Worm (Caenorhabditis elegans) whole organism, L4 larva: Measurements from ENCODE around the gene gem-1.

Experiments
- F26F4.8 ChIP-seq: fragments of 200-800 bp; sonication (Bioruptor generic); conservative IDR thresholded peaks from 2 replicates; pipeline ENCODE4 v1.3.6; 2022; ENCODE audit warnings: missing genetic modification characterization, missing compliant biosample characterization
- T20F7.1 ChIP-seq: fragments of 200-800 bp; sonication (Bioruptor generic); optimal IDR thresholded peaks from 2 replicates; lab custom pipeline; 2018; ENCODE audit warnings: mild to moderate bottlenecking, missing genetic modification characterization, missing compliant biosample characterization
- Y105C5A.15 ChIP-seq: fragments of 200-800 bp; sonication (Bioruptor generic); IDR thresholded peaks from 2 replicates; pipeline ENCODE4 v1.3.6; 2022; ENCODE audit warnings: missing genetic modification characterization, missing compliant biosample characterization
- Y48G9A.11 ChIP-seq: fragments of 200-800 bp; sonication (Bioruptor generic); IDR thresholded peaks from 2 replicates; pipeline ENCODE4 v1.3.6; 2022; ENCODE audit warnings: missing genetic modification reagents, missing genetic modification characterization, missing compliant biosample characterization
- Y5F2A.4 ChIP-seq: fragments of 200-800 bp; sonication (Bioruptor generic); optimal IDR thresholded peaks from 2 replicates; lab custom pipeline; 2018; ENCODE audit warnings: mild to moderate bottlenecking, missing genetic modification characterization, missing compliant biosample characterization
- Y75B8A.6 ChIP-seq: fragments of 200-800 bp; sonication (Bioruptor generic); IDR thresholded peaks from 2 replicates; pipeline ENCODE4 v1.3.6; 2022; ENCODE audit warnings: missing genetic modification reagents, missing genetic modification characterization, missing compliant biosample characterization
- ZK337.2 ChIP-seq: fragments of 200-800 bp; sonication (Bioruptor generic); IDR thresholded peaks from 2 replicates; pipeline ENCODE4 v1.3.6; 2022; ENCODE audit warnings: missing genetic modification reagents, missing genetic modification characterization, missing compliant biosample characterization
- ZK546.5 ChIP-seq, 2 experiments: sonication (generic microtip); optimal IDR thresholded peaks; 2 replicates each; lab custom pipeline; 2017; ENCODE audit warnings: missing biosample characterization in 2 of 2, missing genetic modification characterization in 2 of 2
- aly-2 ChIP-seq: sonication (generic microtip); optimal IDR thresholded peaks from 2 replicates; lab custom pipeline; 2018; ENCODE audit warnings: missing biosample characterization, missing genetic modification characterization
- arid-1 ChIP-seq: fragments of 200-800 bp; sonication (Bioruptor generic); conservative IDR thresholded peaks from 2 replicates; pipeline ENCODE4 v1.3.6; 2022; ENCODE audit warnings: missing genetic modification reagents, missing genetic modification characterization, missing compliant biosample characterization
- attf-4 ChIP-seq: sonication (generic microtip); optimal IDR thresholded peaks from 3 replicates; lab custom pipeline; 2017; ENCODE audit warnings: missing biosample characterization, missing genetic modification characterization
- ceh-20 ChIP-seq: fragments of 200-800 bp; sonication (Bioruptor generic); IDR thresholded peaks from 2 replicates; pipeline ENCODE4 v1.3.6; 2022; ENCODE audit warnings: missing genetic modification reagents, missing genetic modification characterization, missing compliant biosample characterization
- ceh-28 ChIP-seq: fragments of 150-350 bp; optimal IDR thresholded peaks from 2 replicates; lab custom pipeline; 2014; ENCODE audit warnings: missing biosample characterization, missing genetic modification reagents, missing genetic modification characterization
- ceh-32 ChIP-seq: sonication (generic microtip); optimal IDR thresholded peaks from 2 replicates; lab custom pipeline; 2016; ENCODE audit warnings: mild to moderate bottlenecking, missing genetic modification characterization, missing compliant biosample characterization; ENCODE audit not compliant: poor library complexity
- ceh-62 ChIP-seq: sonication (generic microtip); optimal IDR thresholded peaks from 2 replicates; lab custom pipeline; 2017; ENCODE audit warnings: missing biosample characterization, missing genetic modification characterization
- cey-2 ChIP-seq: sonication (generic microtip); optimal IDR thresholded peaks from 3 replicates; lab custom pipeline; 2017; ENCODE audit warnings: missing genetic modification characterization, mild to moderate bottlenecking, missing compliant biosample characterization, antibody characterized with exemption, borderline replicate concordance; ENCODE audit not compliant: insufficient read depth
- daf-19 ChIP-seq: fragments of 200-800 bp; sonication (Bioruptor generic); conservative IDR thresholded peaks from 2 replicates; pipeline ENCODE4 v1.3.6; 2022; ENCODE audit warnings: missing genetic modification characterization, missing compliant biosample characterization
- dpl-1 ChIP-seq: fragments of 150-350 bp; optimal IDR thresholded peaks from 2 replicates; lab custom pipeline; 2014; ENCODE audit warnings: missing biosample characterization, missing genetic modification reagents, missing genetic modification characterization
- duxl-1 ChIP-seq: sonication (generic microtip); optimal IDR thresholded peaks from 2 replicates; lab custom pipeline; 2016; ENCODE audit warnings: mild to moderate bottlenecking, missing genetic modification characterization, moderate library complexity, missing compliant biosample characterization; ENCODE audit not compliant: poor library complexity
- dve-1 ChIP-seq: sonication (generic microtip); optimal IDR thresholded peaks from 2 replicates; lab custom pipeline; 2017; ENCODE audit warnings: antibody characterized with exemption, mild to moderate bottlenecking, missing genetic modification characterization, missing compliant biosample characterization; ENCODE audit not compliant: insufficient read depth
- egl-43 ChIP-seq: fragments of 200-800 bp; sonication (Bioruptor generic); IDR thresholded peaks from 2 replicates; pipeline ENCODE4 v1.3.6; 2022; ENCODE audit warnings: missing genetic modification reagents, missing genetic modification characterization, missing compliant biosample characterization
- fkh-10 ChIP-seq: fragments of 150-350 bp; optimal IDR thresholded peaks from 2 replicates; lab custom pipeline; 2014; ENCODE audit warnings: missing biosample characterization, missing genetic modification reagents, missing genetic modification characterization
- fos-1 ChIP-seq: fragments of 150-350 bp; optimal IDR thresholded peaks from 2 replicates; lab custom pipeline; 2014; ENCODE audit warnings: missing biosample characterization, missing genetic modification characterization
- gei-8 ChIP-seq: fragments of 200-800 bp; sonication (Bioruptor generic); optimal IDR thresholded peaks from 2 replicates; lab custom pipeline; 2018; ENCODE audit warnings: mild to moderate bottlenecking, missing genetic modification characterization, missing compliant biosample characterization
- hif-1 ChIP-seq, 2 experiments: sonication (generic microtip); optimal IDR thresholded peaks; 2 replicates each; lab custom pipeline; 2016 to 2017; ENCODE audit warnings: missing compliant biosample characterization in 2 of 2, missing genetic modification characterization in 2 of 2, missing genetic modification reagents in 2 of 2, missing genotype in 2 of 2, mild to moderate bottlenecking in 1 of 2
- hlh-11 ChIP-seq: fragments of 200-800 bp; sonication (Bioruptor generic); optimal IDR thresholded peaks from 2 replicates; lab custom pipeline; 2018; ENCODE audit warnings: mild to moderate bottlenecking, missing genetic modification characterization, missing compliant biosample characterization
- hlh-30 ChIP-seq: sonication (generic microtip); optimal IDR thresholded peaks from 2 replicates; lab custom pipeline; 2017; ENCODE audit warnings: antibody characterized with exemption, mild to moderate bottlenecking, missing genetic modification characterization, missing compliant biosample characterization; ENCODE audit not compliant: insufficient read depth
- lin-15B ChIP-seq: fragments of 150-350 bp; sonication (generic microtip); optimal IDR thresholded peaks from 3 replicates; lab custom pipeline; 2014; ENCODE audit warnings: missing biosample characterization, missing genetic modification characterization
- lin-38 ChIP-seq: fragments of 200-800 bp; sonication (Bioruptor generic); IDR thresholded peaks from 2 replicates; pipeline ENCODE4 v1.3.6; 2022; ENCODE audit warnings: missing genetic modification reagents, missing genetic modification characterization, missing compliant biosample characterization
- lin-39 ChIP-seq: fragments of 150-350 bp; optimal IDR thresholded peaks from 2 replicates; lab custom pipeline; 2014; ENCODE audit warnings: missing biosample characterization, missing genetic modification reagents, missing genetic modification characterization
- madf-5 ChIP-seq, 2 experiments: fragments of 200-800 bp; sonication (Bioruptor generic); IDR thresholded peaks; 2 replicates each; pipeline ENCODE4 v1.3.6; 2022; ENCODE audit warnings: missing compliant biosample characterization in 2 of 2, missing genetic modification characterization in 2 of 2
- mdl-1 ChIP-seq, 2 experiments: fragments of 150-350 bp in 1 of 2; sonication (generic microtip) in 1 of 2; optimal IDR thresholded peaks; 2 replicates each; lab custom pipeline; 2014 to 2017; ENCODE audit warnings: missing biosample characterization in 2 of 2, missing genetic modification characterization in 2 of 2
- mdt-29 ChIP-seq: fragments of 200-800 bp; sonication (Bioruptor generic); IDR thresholded peaks from 2 replicates; pipeline ENCODE4 v1.3.6; 2022; ENCODE audit warnings: missing genetic modification reagents, missing genetic modification characterization, missing compliant biosample characterization
- mep-1 ChIP-seq: fragments of 150-350 bp; sonication (generic microtip); optimal IDR thresholded peaks from 3 replicates; lab custom pipeline; 2014; ENCODE audit warnings: missing biosample characterization, missing genetic modification characterization
- mxl-2 ChIP-seq: fragments of 200-800 bp; sonication (Bioruptor generic); conservative IDR thresholded peaks from 2 replicates; pipeline ENCODE4 v1.3.6; 2022; ENCODE audit warnings: missing genetic modification reagents, missing genetic modification characterization, missing compliant biosample characterization
- mxl-3 ChIP-seq: fragments of 200-800 bp; sonication (Bioruptor generic); optimal IDR thresholded peaks from 2 replicates; lab custom pipeline; 2018; ENCODE audit warnings: mild to moderate bottlenecking, missing genetic modification characterization, missing compliant biosample characterization
- nhr-11 ChIP-seq: fragments of 150-350 bp; optimal IDR thresholded peaks from 2 replicates; lab custom pipeline; 2014; ENCODE audit warnings: missing biosample characterization, missing genetic modification characterization
- nhr-28 ChIP-seq: fragments of 150-350 bp; optimal IDR thresholded peaks from 2 replicates; lab custom pipeline; 2014; ENCODE audit warnings: missing biosample characterization, missing genetic modification characterization
- nhr-41 ChIP-seq: fragments of 200-800 bp; sonication (Bioruptor generic); IDR thresholded peaks from 2 replicates; pipeline ENCODE4 v1.3.6; 2022; ENCODE audit warnings: missing genetic modification reagents, missing genetic modification characterization, missing compliant biosample characterization
- nhr-6 ChIP-seq: fragments of 150-350 bp; optimal IDR thresholded peaks from 2 replicates; lab custom pipeline; 2014; ENCODE audit warnings: missing biosample characterization, missing genetic modification characterization
- nhr-76 ChIP-seq: fragments of 150-350 bp; optimal IDR thresholded peaks from 2 replicates; lab custom pipeline; 2014; ENCODE audit warnings: missing biosample characterization, missing genetic modification characterization
- pha-4 ChIP-seq, 2 experiments: fragments of 150-350 bp in 1 of 2; fragments of 200-800 bp in 1 of 2; sonication (Bioruptor generic) in 1 of 2; IDR thresholded peaks in 1 of 2; optimal IDR thresholded peaks in 1 of 2; 2 replicates each; pipeline versions ENCODE4 v1.3.6 to Lab custom; 2014 to 2022; ENCODE audit warnings: missing genetic modification characterization in 2 of 2, missing genetic modification reagents in 2 of 2, missing biosample characterization in 1 of 2, missing compliant biosample characterization in 1 of 2
- rbr-2 ChIP-seq: sonication (generic microtip); optimal IDR thresholded peaks from 2 replicates; lab custom pipeline; 2016; ENCODE audit warnings: missing genotype, missing genetic modification characterization, missing compliant biosample characterization
- set-16 ChIP-seq: fragments of 200-800 bp; sonication (Bioruptor generic); IDR thresholded peaks from 2 replicates; pipeline ENCODE4 v1.3.6; 2022; ENCODE audit warnings: missing genetic modification reagents, missing genetic modification characterization, missing compliant biosample characterization
- skn-1 ChIP-seq: fragments of 150-350 bp; optimal IDR thresholded peaks from 2 replicates; lab custom pipeline; 2014; ENCODE audit warnings: missing biosample characterization, missing genetic modification characterization
- snpc-1.2 ChIP-seq: fragments of 200-800 bp; sonication (Bioruptor generic); IDR thresholded peaks from 2 replicates; pipeline ENCODE4 v1.3.6; 2022; ENCODE audit warnings: missing genetic modification reagents, missing genetic modification characterization, missing compliant biosample characterization
- spr-3 ChIP-seq: fragments of 200-800 bp; sonication (Bioruptor generic); optimal IDR thresholded peaks from 2 replicates; lab custom pipeline; 2018; ENCODE audit warnings: mild to moderate bottlenecking, missing genetic modification characterization, missing compliant biosample characterization
- unc-62 ChIP-seq, 3 experiments: fragments of 150-350 bp in 1 of 3; sonication (generic microtip); optimal IDR thresholded peaks in 2 of 3; peaks in 1 of 3; 1 replicate in 1 of 3; 2 replicates in 2 of 3; lab custom pipeline; 2014 to 2017; ENCODE audit warnings: missing biosample characterization in 3 of 3, missing genetic modification characterization in 3 of 3, missing genetic modification reagents in 3 of 3, missing genotype in 1 of 3
- zag-1 ChIP-seq: fragments of 150-350 bp; optimal IDR thresholded peaks from 2 replicates; lab custom pipeline; 2014; ENCODE audit warnings: missing biosample characterization, missing genetic modification characterization
- ztf-11 ChIP-seq: fragments of 150-350 bp; optimal IDR thresholded peaks from 2 replicates; lab custom pipeline; 2014; ENCODE audit warnings: missing biosample characterization, missing genetic modification characterization

Gene gem-1

ce11 chrX:13360632-13361031 is 16.2 kb downstream of the gem-1 start (continued):
- peak; percentile 80 for TF ChIP-seq mxl-3
- TF ChIP-seq ceh-62 (tag; lab: Kevin White, UChicago): no peak
- TF ChIP-seq nhr-11 (tag; lab: Kevin White, UChicago): no peak
- no peak for TF ChIP-seq nhr-76 (tag; lab: Kevin White, UChicago)
- no peak for TF ChIP-seq lin-39
- no peak for TF ChIP-seq Y105C5A.15 (GFP tag; lab: Robert Waterston, UW)
- TF ChIP-seq mdl-1 (tag; optimal IDR thresholded peaks at IDR 0.05; lab: Kevin White, UChicago): peak in 1 of 2 experiments; percentile 40
- TF ChIP-seq spr-3: no peak
- TF ChIP-seq Y75B8A.6 (GFP tag; lab: Robert Waterston, UW): no peak
- no peak for TF ChIP-seq ZK546.5 (tag; optimal IDR thresholded peaks at IDR 0.05; lab: Kevin White, UChicago)
- no peak for TF ChIP-seq snpc-1.2
- no peak for TF ChIP-seq daf-19 (GFP tag; lab: Robert Waterston, UW)
- TF ChIP-seq mep-1 (tag; lab: Kevin White, UChicago): no peak
- no peak for TF ChIP-seq madf-5 (GFP tag; IDR thresholded peaks at IDR 0.05; lab: Robert Waterston, UW)
- TF ChIP-seq zag-1 (tag; lab: Kevin White, UChicago): no peak
- TF ChIP-seq ZK337.2 (GFP tag; lab: Robert Waterston, UW): no peak
- TF ChIP-seq rbr-2: no peak
- TF ChIP-seq lin-15B (tag; lab: Kevin White, UChicago): no peak
- TF ChIP-seq Y48G9A.11 (GFP tag; lab: Robert Waterston, UW): no peak
- peak; percentile 88 for TF ChIP-seq dve-1 (tag; lab: Kevin White, UChicago)
- no peak for TF ChIP-seq set-16
- TF ChIP-seq Y5F2A.4: no peak
- no peak for TF ChIP-seq skn-1 (tag; lab: Kevin White, UChicago)
- TF ChIP-seq nhr-41 (GFP tag; lab: Robert Waterston, UW): no peak
- no peak for TF ChIP-seq F26F4.8
- no peak for TF ChIP-seq ceh-28 (tag; lab: Kevin White, UChicago)
- TF ChIP-seq attf-4: no peak
- peak; percentile 61 for TF ChIP-seq hlh-30 (tag; lab: Kevin White, UChicago)
- TF ChIP-seq unc-62 (GFP tag; optimal IDR thresholded peaks at IDR 0.05 in 1 of 2; lab: Kevin White, UChicago): peak in 1 of 2 experiments; percentile 89
- no peak for TF ChIP-seq unc-62 (tag; optimal IDR thresholded peaks at IDR 0.05; lab: Kevin White, UChicago)
- TF ChIP-seq ceh-32 (tag; lab: Kevin White, UChicago): no peak
- TF ChIP-seq ceh-20 (GFP tag; lab: Robert Waterston, UW): no peak
- TF ChIP-seq hif-1 (tag; optimal IDR thresholded peaks at IDR 0.05; lab: Kevin White, UChicago): peak in 1 of 2 experiments; percentile 60
- TF ChIP-seq lin-38 (GFP tag; lab: Robert Waterston, UW): no peak
- no peak for TF ChIP-seq fos-1
- TF ChIP-seq egl-43 (GFP tag; lab: Robert Waterston, UW): no peak
- TF ChIP-seq T20F7.1: peak; percentile 47
- no peak for TF ChIP-seq nhr-6
- no peak for TF ChIP-seq cey-2 (tag; lab: Kevin White, UChicago)
- TF ChIP-seq dpl-1 (GFP tag; lab: Kevin White, UChicago): no peak
- TF ChIP-seq aly-2 (tag; lab: Kevin White, UChicago): no peak
- 0 out of 2 replicates have a peak, but pooled peaks have one; percentile 10 for TF ChIP-seq mxl-2
- TF ChIP-seq mdt-29 (GFP tag; lab: Robert Waterston, UW): no peak
- TF ChIP-seq hlh-11 (tag; lab: Kevin White, UChicago): peak; percentile 83
- TF ChIP-seq pha-4 (GFP tag; IDR thresholded peaks at IDR 0.05; lab: Robert Waterston, UW): no peak
- no peak for TF ChIP-seq pha-4 (tag; optimal IDR thresholded peaks at IDR 0.05; lab: Kevin White, UChicago)
- no peak for TF ChIP-seq duxl-1 (tag; lab: Kevin White, UChicago)
- TF ChIP-seq ztf-11 (tag; lab: Kevin White, UChicago): no peak
- no peak for TF ChIP-seq gei-8 (GFP tag; lab: Kevin White, UChicago)
- peak; percentile 57 for TF ChIP-seq nhr-28
- no peak for TF ChIP-seq arid-1
- no peak for TF ChIP-seq fkh-10
